Worm (Caenorhabditis elegans) whole organism, L2 larva: ENCODE data around the gene nhr-54.

Source experiments
- F13H6.1 ChIP-seq: sonication (generic microtip); optimal IDR thresholded peaks from 2 replicates; lab custom pipeline; 2016; ENCODE audit warnings: missing genetic modification characterization, missing compliant biosample characterization
- ceh-82 ChIP-seq: fragments of 150-350 bp; optimal IDR thresholded peaks from 2 replicates; lab custom pipeline; 2014; ENCODE audit warnings: missing biosample characterization, missing genetic modification characterization
- elt-1 ChIP-seq: fragments of 150-350 bp; optimal IDR thresholded peaks from 2 replicates; lab custom pipeline; 2014; ENCODE audit warnings: missing biosample characterization, missing genetic modification characterization
- lin-13 ChIP-seq: fragments of 150-350 bp; optimal IDR thresholded peaks from 2 replicates; lab custom pipeline; 2014; ENCODE audit warnings: missing biosample characterization, missing genetic modification reagents, missing genetic modification characterization
- lsy-2 ChIP-seq, 2 experiments: fragments of 150-350 bp in 1 of 2; sonication (generic microtip) in 1 of 2; optimal IDR thresholded peaks; 2 replicates each; lab custom pipeline; 2014 to 2017; ENCODE audit warnings: missing biosample characterization in 2 of 2, missing genetic modification characterization in 2 of 2
- nhr-11 ChIP-seq: fragments of 150-350 bp; optimal IDR thresholded peaks from 2 replicates; lab custom pipeline; 2014; ENCODE audit warnings: missing biosample characterization, missing genetic modification characterization
- nhr-12 ChIP-seq: fragments of 150-350 bp; optimal IDR thresholded peaks from 2 replicates; lab custom pipeline; 2014; ENCODE audit warnings: missing biosample characterization, missing genetic modification characterization

- TF ChIP-seq nhr-12 (no peak), lsy-2 (tag; optimal IDR thresholded peaks at IDR 0.05; lab: Kevin White, UChicago) (no peak), F13H6.1 (tag; lab: Kevin White, UChicago) (no peak), nhr-11 (tag; lab: Kevin White, UChicago) (no peak), ceh-82 (tag; lab: Kevin White, UChicago) (no peak), elt-1 (tag; lab: Kevin White, UChicago) (no peak), lin-13 (GFP tag; lab: Kevin White, UChicago) (no peak)
Observed at ce11 chrV:16534000-16534399, 28.3 kb upstream of the nhr-54 start, which contains the start of gene cpr-2.
